Worm (Caenorhabditis elegans) whole organism, dauer: ENCODE measurements around the gene col-157.

Experiments used
- unc-62 ChIP-seq: sonication (generic microtip); optimal IDR thresholded peaks from 2 replicates; lab custom pipeline; 2017; ENCODE audit warnings: missing biosample characterization, missing genetic modification reagents, missing genetic modification characterization

Gene col-157

ce11 chrV:11508773-11509172 lies 24.9 kb downstream of the col-157 start, which contains the start of gene ttll-5:
Gene ttll-5, plus strand, starts transcription at chrV:11509060.
- no peak for TF ChIP-seq unc-62 (GFP tag; lab: Kevin White, UChicago)

ce11 chrV:11513432-11513831 lies 29.6 kb downstream of the col-157 start, which contains the start of gene C55A6.3:
Gene C55A6.3, minus strand, starts transcription at chrV:11513532.
- no peak for TF ChIP-seq unc-62 (GFP tag; lab: Kevin White, UChicago)

- no peak for TF ChIP-seq unc-62 (GFP tag; lab: Kevin White, UChicago)
Observed at ce11 chrV:11514677-11515076, 30.8 kb downstream of the col-157 start, which contains the start of gene C55A6.6. Gene C55A6.6, minus strand, starts transcription at chrV:11514737.

- TF ChIP-seq unc-62 (GFP tag; lab: Kevin White, UChicago): no peak
Observed at ce11 chrV:11515145-11515544, 31.3 kb downstream of the col-157 start.

DNA sequence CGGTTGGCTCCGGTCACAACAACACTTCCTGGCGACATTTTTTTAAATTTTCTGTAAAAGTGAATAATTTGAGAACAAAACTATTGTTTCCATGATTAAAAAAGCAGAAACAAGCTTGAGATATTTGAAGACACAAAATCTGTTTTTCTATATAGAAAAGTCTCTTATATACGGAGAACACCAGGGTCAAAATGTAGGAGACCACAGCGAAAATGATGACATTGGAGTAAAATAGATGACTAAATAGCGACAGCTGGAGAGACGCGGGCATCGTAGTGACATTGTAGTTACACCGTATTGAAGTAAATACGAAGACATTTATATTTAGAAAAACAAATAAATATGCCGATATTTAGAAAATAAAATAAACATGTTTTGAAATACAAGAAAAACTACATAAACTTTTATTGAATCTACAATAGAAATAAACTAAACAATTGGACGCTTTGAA lies 32.3 kb downstream of the col-157 start, which contains the start of gene sdz-8:
sdz-8 (minus strand) TSS at position 51 of the 451 bp plus-strand sequence.
- TF ChIP-seq unc-62 (GFP tag; lab: Kevin White, UChicago): no peak

DNA sequence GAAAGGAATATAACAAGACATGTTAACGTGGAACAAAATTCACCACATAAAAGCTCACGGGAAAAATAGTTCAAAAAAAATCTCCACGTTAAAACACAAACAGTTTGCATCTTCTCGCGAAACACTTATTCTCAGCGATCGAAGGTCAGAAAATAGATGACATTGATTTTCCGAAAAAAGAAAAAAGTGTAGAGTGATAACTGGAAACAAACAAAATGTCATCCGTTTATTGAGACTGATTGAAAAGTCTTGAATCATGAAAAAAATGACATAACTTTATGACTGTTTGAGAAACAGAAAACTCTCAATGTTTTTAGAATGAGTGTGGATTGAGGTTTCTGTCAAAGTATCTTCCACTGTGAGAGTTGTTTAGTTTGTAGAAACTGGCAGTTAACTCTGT lies 33.9 kb downstream of the col-157 start, which contains the start of gene C55A6.4:
C55A6.4 (minus strand) TSS at position 101 of the 400 bp plus-strand sequence.
- TF ChIP-seq unc-62 (GFP tag; lab: Kevin White, UChicago): no peak

- TF ChIP-seq unc-62 (GFP tag; lab: Kevin White, UChicago): no peak
Observed at ce11 chrV:11520215-11520614, 36.4 kb downstream of the col-157 start, which contains the start of the genes C55A6.11 and C55A6.7. Gene C55A6.11, plus strand, starts transcription at chrV:11520515. Gene C55A6.7, minus strand, starts transcription at chrV:11520530.

ce11 chrV:11521448-11521847 lies 37.6 kb downstream of the col-157 start, which contains the start of gene pafo-1:
Gene pafo-1, plus strand, starts transcription at chrV:11521703.
- TF ChIP-seq unc-62 (GFP tag; lab: Kevin White, UChicago): no peak

DNA sequence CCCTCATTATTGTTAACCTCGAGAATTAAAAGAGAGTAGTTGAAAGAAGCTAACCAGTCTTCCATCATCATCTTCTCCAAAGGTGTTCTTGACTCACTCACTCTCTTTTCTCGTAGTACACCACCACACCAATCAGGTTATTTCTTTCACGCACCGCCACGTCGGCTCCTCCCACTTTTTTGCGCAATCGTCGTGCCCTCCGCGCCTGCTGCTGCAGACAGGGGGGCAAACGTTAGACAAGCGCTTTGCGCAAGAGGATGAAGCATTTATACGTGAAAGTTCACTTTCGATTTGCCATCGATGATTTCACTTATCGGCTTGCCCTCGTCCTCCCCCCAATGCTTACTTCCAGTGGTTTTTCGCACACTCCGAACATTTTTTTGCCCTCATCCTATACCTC lies 41.5 kb downstream of the col-157 start:
- no peak for TF ChIP-seq unc-62 (GFP tag; lab: Kevin White, UChicago)

ce11 chrV:11526927-11527491 lies 43.2 kb downstream of the col-157 start:
- TF ChIP-seq unc-62 (GFP tag; lab: Kevin White, UChicago): no peak

- TF ChIP-seq unc-62 (GFP tag; lab: Kevin White, UChicago): no peak
Observed at ce11 chrV:11527531-11527930, 43.7 kb downstream of the col-157 start, which contains the start of gene ccch-1. Gene ccch-1, plus strand, starts transcription at chrV:11527831.

DNA sequence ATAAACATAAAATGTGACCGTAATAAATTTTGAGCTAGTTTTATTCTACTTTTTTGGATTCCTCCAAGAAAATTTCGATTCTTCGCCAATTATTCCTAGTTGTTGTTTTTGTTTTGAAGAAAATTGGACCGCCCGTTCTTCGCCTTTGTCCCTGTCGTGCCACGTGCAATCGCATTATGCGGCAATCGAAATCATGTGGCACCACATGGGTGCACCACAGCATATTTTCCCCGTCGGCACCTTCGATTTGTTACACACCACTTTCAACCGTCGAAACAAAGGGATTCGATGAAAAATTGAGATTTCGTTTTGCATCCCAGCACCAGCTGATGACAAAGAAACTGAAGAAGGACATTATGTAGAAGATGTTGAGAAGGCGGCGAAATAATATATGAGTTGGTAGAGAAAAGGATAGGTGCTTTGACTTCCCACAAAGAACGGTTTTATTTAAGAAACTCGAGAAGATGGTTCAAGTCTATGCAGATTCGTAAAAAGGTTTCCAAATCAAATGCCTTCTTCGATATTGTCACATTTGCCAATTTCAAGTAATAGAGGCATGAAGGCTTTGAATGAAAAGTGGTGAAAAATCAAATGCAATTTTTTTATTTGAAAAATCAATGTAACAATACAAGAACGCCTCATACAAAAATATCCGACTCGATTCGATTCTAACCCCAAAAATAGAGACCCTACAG lies 44.9 kb downstream of the col-157 start:
- TF ChIP-seq unc-62 (GFP tag; lab: Kevin White, UChicago): no peak

DNA sequence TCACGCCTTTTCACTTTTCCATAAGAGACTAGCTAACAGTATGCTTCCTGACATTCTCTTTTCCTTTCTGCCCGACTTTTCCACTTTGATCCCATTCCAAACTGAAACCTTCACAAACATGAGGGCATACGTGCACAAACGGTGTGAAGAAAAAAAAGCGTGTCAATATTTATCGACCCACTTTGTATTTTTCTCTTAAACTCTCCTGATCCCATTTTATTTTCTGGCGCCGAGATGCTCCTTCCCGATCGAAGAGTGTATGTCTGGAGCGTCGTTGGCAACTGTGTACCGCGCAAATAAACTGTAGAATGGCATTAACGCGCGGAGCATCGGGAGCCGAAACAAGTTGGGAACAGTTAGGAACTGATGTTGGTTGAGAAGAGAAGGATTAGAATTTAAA lies 45.7 kb downstream of the col-157 start:
- no peak for TF ChIP-seq unc-62 (GFP tag; lab: Kevin White, UChicago)

ce11 chrV:11531100-11531499 lies 47.3 kb downstream of the col-157 start:
- TF ChIP-seq unc-62 (GFP tag; lab: Kevin White, UChicago): no peak

DNA sequence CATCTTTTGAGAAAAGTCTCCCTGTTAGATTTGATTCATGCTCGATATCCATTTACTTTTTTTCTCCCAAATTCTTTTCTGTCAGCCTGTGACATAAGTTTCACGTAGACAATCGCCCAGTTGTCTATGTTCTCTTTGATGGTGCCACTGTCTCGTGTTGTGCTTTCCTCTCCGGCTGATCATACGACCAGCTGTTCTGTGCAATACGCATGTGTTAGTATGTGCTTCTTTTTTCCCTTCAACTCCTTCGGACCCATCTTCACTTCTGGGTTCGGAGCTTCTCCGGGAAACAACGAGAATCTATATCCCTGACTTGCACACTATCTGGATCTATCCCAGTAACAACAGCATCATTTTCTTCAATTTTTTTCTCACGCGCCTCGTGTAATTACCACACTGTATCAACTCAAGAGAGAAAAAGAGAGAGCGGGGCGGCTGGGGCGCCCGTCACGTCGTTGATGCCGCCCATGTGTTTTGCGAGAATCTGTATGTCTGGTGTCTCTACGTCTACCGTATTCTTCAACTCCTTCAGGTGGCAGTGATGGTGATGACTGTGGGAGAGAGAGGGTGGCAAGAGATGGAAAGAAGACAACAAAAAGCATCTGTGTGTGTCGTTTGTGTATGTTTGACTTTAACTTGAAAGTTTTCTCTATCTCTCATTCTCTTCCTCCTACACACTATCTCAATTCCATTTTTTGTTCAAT lies 48.1 kb downstream of the col-157 start:
- TF ChIP-seq unc-62 (GFP tag; lab: Kevin White, UChicago): no peak

ce11 chrV:11532535-11532853 lies 48.7 kb downstream of the col-157 start:
- no peak for TF ChIP-seq unc-62 (GFP tag; lab: Kevin White, UChicago)
